Worm (Caenorhabditis elegans) whole organism, mixed stage, embryonic: ENCODE results near the gene panl-3.

Source experiments
- nhr-237 ChIP-seq: fragments of 150-350 bp; optimal IDR thresholded peaks from 2 replicates; lab custom pipeline; 2014; ENCODE audit warnings: missing biosample characterization, missing genetic modification characterization
- snpc-4 ChIP-seq: fragments of 150-350 bp; optimal IDR thresholded peaks from 2 replicates; lab custom pipeline; 2014; ENCODE audit warnings: missing biosample characterization, missing genetic modification characterization

- no peak for TF ChIP-seq snpc-4 (tag; lab: Kevin White, UChicago)
- TF ChIP-seq nhr-237 (tag; lab: Kevin White, UChicago) = no peak
Measured at ce11 chrIII:9857110-9857509, 38.3 kb downstream of the panl-3 start.
